Fruit fly (Drosophila melanogaster) whole organism, embryonic: Measurements from ENCODE around the gene ArfGAP1.

Source experiments
- Awh ChIP-seq: fragments of 200-800 bp; sonication (Bioruptor generic); IDR thresholded peaks from 2 replicates; pipeline ENCODE4, ENCODE4 v1.3.6; 2022; ENCODE audit warnings: missing biosample characterization, missing genetic modification characterization
- Blimp-1 ChIP-seq: fragments of 200-800 bp; sonication (Bioruptor generic); optimal IDR thresholded peaks from 3 replicates; lab custom pipeline; 2018; ENCODE audit warnings: missing biosample characterization, missing genetic modification characterization, mild to moderate bottlenecking, moderate library complexity, missing genetic modification reagents
- CG10979 ChIP-seq: fragments of 200-800 bp; sonication (Bioruptor generic); optimal IDR thresholded peaks from 2 replicates; lab custom pipeline; 2018; ENCODE audit warnings: missing biosample characterization, mild to moderate bottlenecking, missing genetic modification characterization, moderate library complexity
- CG11093 ChIP-seq: fragments of 200-800 bp; sonication (Bioruptor generic); IDR thresholded peaks from 3 replicates; pipeline ENCODE4 v1.3.6; 2022; ENCODE audit warnings: missing biosample characterization, missing genetic modification characterization
- CG12155 ChIP-seq: fragments of 200-800 bp; sonication (Bioruptor generic); optimal IDR thresholded peaks from 3 replicates; lab custom pipeline; 2016; ENCODE audit warnings: missing biosample characterization, missing genetic modification characterization
- CG17359 ChIP-seq: fragments of 200-800 bp; sonication (Bioruptor generic); optimal IDR thresholded peaks from 3 replicates; lab custom pipeline; 2018; ENCODE audit warnings: missing biosample characterization, mild to moderate bottlenecking, missing genetic modification characterization, moderate library complexity
- CG18262 ChIP-seq: fragments of 200-800 bp; optimal IDR thresholded peaks from 3 replicates; lab custom pipeline; 2019; ENCODE audit warnings: missing biosample characterization, mild to moderate bottlenecking, missing genetic modification characterization, moderate library complexity
- CG18476 ChIP-seq: fragments of 200-800 bp; sonication (Bioruptor generic); optimal IDR thresholded peaks from 2 replicates; lab custom pipeline; 2016; ENCODE audit warnings: missing biosample characterization, mild to moderate bottlenecking, missing genetic modification characterization
- CG2116 ChIP-seq: fragments of 200-800 bp; sonication (Bioruptor generic); optimal IDR thresholded peaks from 3 replicates; lab custom pipeline; 2018; ENCODE audit warnings: missing biosample characterization, mild to moderate bottlenecking, missing genetic modification characterization
- CG2202 ChIP-seq: fragments of 200-800 bp; sonication (Bioruptor generic); optimal IDR thresholded peaks from 2 replicates; lab custom pipeline; 2018; ENCODE audit warnings: missing biosample characterization, mild to moderate bottlenecking, missing genetic modification characterization
- CG2712 ChIP-seq: fragments of 200-800 bp; optimal IDR thresholded peaks from 3 replicates; lab custom pipeline; 2019; ENCODE audit warnings: missing biosample characterization, mild to moderate bottlenecking, missing genetic modification characterization, moderate library complexity
- CG31388 ChIP-seq: fragments of 200-800 bp; sonication (Bioruptor generic); optimal IDR thresholded peaks from 2 replicates; lab custom pipeline; 2016; ENCODE audit warnings: missing biosample characterization, missing genetic modification characterization
- CG4404 ChIP-seq: fragments of 200-800 bp; sonication (Bioruptor generic); IDR thresholded peaks from 2 replicates; pipeline ENCODE4 v1.3.6; 2022; ENCODE audit warnings: missing biosample characterization, missing genetic modification characterization
- CG4617 ChIP-seq: fragments of 200-800 bp; sonication (Bioruptor generic); optimal IDR thresholded peaks from 3 replicates; lab custom pipeline; 2016; ENCODE audit warnings: missing biosample characterization, missing genetic modification characterization, borderline replicate concordance
- CG7372 ChIP-seq: fragments of 200-800 bp; sonication (Bioruptor generic); IDR thresholded peaks from 2 replicates; pipeline ENCODE4 v1.3.6; 2022; ENCODE audit warnings: missing biosample characterization, missing genetic modification characterization
- CG7987 ChIP-seq: fragments of 200-800 bp; sonication (Bioruptor generic); optimal IDR thresholded peaks from 2 replicates; lab custom pipeline; 2018; ENCODE audit warnings: missing biosample characterization, mild to moderate bottlenecking, missing genetic modification characterization, moderate library complexity
- CG8478 ChIP-seq: fragments of >200 bp; optimal IDR thresholded peaks from 2 replicates; lab custom pipeline; 2018
- CG9817 ChIP-seq: fragments of 200-800 bp; sonication (Bioruptor generic); optimal IDR thresholded peaks from 2 replicates; lab custom pipeline; 2018; ENCODE audit warnings: missing biosample characterization, mild to moderate bottlenecking, missing genetic modification characterization, moderate library complexity
- Camta ChIP-seq: fragments of 200-800 bp; sonication (Bioruptor generic); optimal IDR thresholded peaks from 2 replicates; lab custom pipeline; 2016; ENCODE audit warnings: missing biosample characterization, missing genetic modification characterization
- Dbx ChIP-seq: fragments of 200-800 bp; sonication (Bioruptor generic); IDR thresholded peaks from 3 replicates; pipeline ENCODE4 v1.3.6; 2022; ENCODE audit warnings: missing biosample characterization, missing genetic modification characterization
- Ets65A ChIP-seq: fragments of 200-800 bp; sonication (Bioruptor generic); peaks from one replicate; lab custom pipeline; 2016; ENCODE audit warnings: missing biosample characterization, missing genetic modification characterization
- Hand ChIP-seq: fragments of 200-800 bp; sonication (Bioruptor generic); optimal IDR thresholded peaks from 2 replicates; lab custom pipeline; 2017; ENCODE audit warnings: mild to moderate bottlenecking, missing biosample characterization, missing genetic modification reagents, missing genetic modification characterization
- Med ChIP-seq: fragments of 200-800 bp; sonication (Bioruptor generic); peaks from one replicate; lab custom pipeline; 2016; ENCODE audit warnings: missing biosample characterization, missing genetic modification characterization, mild to moderate bottlenecking, inconsistent platforms, moderate library complexity
- NfI ChIP-seq: fragments of 200-800 bp; sonication (Bioruptor generic); optimal IDR thresholded peaks from 3 replicates; lab custom pipeline; 2018; ENCODE audit warnings: missing biosample characterization, mild to moderate bottlenecking, missing genetic modification characterization, moderate library complexity
- Oaz ChIP-seq: fragments of 200-800 bp; sonication (Bioruptor generic); IDR thresholded peaks from 2 replicates; pipeline ENCODE4 v1.3.6; 2022; ENCODE audit warnings: missing biosample characterization, missing genetic modification characterization
- TFAM ChIP-seq: fragments of 200-800 bp; sonication (Bioruptor generic); optimal IDR thresholded peaks from 2 replicates; lab custom pipeline; 2017; ENCODE audit warnings: missing biosample characterization, missing genetic modification characterization, inconsistent platforms
- YL-1 ChIP-seq: fragments of 200-800 bp; sonication (Bioruptor generic); optimal IDR thresholded peaks from 3 replicates; lab custom pipeline; 2017; ENCODE audit warnings: missing biosample characterization, mild to moderate bottlenecking, missing genetic modification characterization
- abd-A ChIP-seq: fragments of 200-800 bp; sonication (Bioruptor generic); optimal IDR thresholded peaks from 3 replicates; lab custom pipeline; 2019; ENCODE audit warnings: missing biosample characterization, mild to moderate bottlenecking, missing genetic modification characterization, moderate library complexity
- ash1 ChIP-seq: fragments of 200-800 bp; sonication (Bioruptor generic); optimal IDR thresholded peaks from 2 replicates; lab custom pipeline; 2018; ENCODE audit warnings: missing biosample characterization, mild to moderate bottlenecking, missing genetic modification characterization
- ato ChIP-seq: fragments of 200-800 bp; sonication (Bioruptor generic); IDR thresholded peaks from 2 replicates; pipeline ENCODE4 v1.3.6; 2022; ENCODE audit warnings: missing biosample characterization, missing genetic modification characterization; ENCODE audit not compliant: partially characterized antibody
- btn ChIP-seq: fragments of 200-800 bp; sonication (Bioruptor generic); optimal IDR thresholded peaks from 2 replicates; lab custom pipeline; 2016; ENCODE audit warnings: missing biosample characterization, missing genetic modification characterization
- ci ChIP-seq: fragments of 200-800 bp; sonication (Bioruptor generic); IDR thresholded peaks from 3 replicates; pipeline ENCODE4 v1.3.6; 2022; ENCODE audit warnings: missing biosample characterization, missing genetic modification characterization
- dimm ChIP-seq: fragments of 200-800 bp; sonication (Bioruptor generic); IDR thresholded peaks from 2 replicates; pipeline ENCODE4 v1.3.6; 2022; ENCODE audit warnings: missing biosample characterization, missing genetic modification characterization
- ftz-f1 ChIP-seq: fragments of 200-800 bp; sonication (Bioruptor generic); optimal IDR thresholded peaks from 2 replicates; lab custom pipeline; 2016; ENCODE audit warnings: missing biosample characterization, missing genetic modification characterization
- grau ChIP-seq: fragments of 200-800 bp; optimal IDR thresholded peaks from 3 replicates; lab custom pipeline; 2019; ENCODE audit warnings: missing biosample characterization, mild to moderate bottlenecking, missing genetic modification characterization, moderate library complexity
- hbn ChIP-seq: fragments of 200-800 bp; sonication (Bioruptor generic); IDR thresholded peaks from 2 replicates; pipeline ENCODE4 v1.3.6; 2022; ENCODE audit warnings: missing biosample characterization, missing genetic modification characterization; ENCODE audit not compliant: partially characterized antibody
- jigr1 ChIP-seq: fragments of 200-800 bp; sonication (Bioruptor generic); IDR thresholded peaks from 3 replicates; pipeline ENCODE4 v1.3.6; 2022; ENCODE audit warnings: missing biosample characterization, missing genetic modification characterization
- kni ChIP-seq: fragments of 200-800 bp; sonication (Bioruptor generic); optimal IDR thresholded peaks from 3 replicates; lab custom pipeline; 2017; ENCODE audit warnings: mild to moderate bottlenecking, missing biosample characterization, missing genetic modification reagents, missing genetic modification characterization
- oc ChIP-seq: fragments of 200-800 bp; sonication (Bioruptor generic); optimal IDR thresholded peaks from 2 replicates; lab custom pipeline; 2018; ENCODE audit warnings: missing biosample characterization, mild to moderate bottlenecking, missing genetic modification characterization, moderate library complexity
- pfk ChIP-seq: fragments of 200-800 bp; sonication (Bioruptor generic); optimal IDR thresholded peaks from 2 replicates; lab custom pipeline; 2018; ENCODE audit warnings: missing biosample characterization, mild to moderate bottlenecking, missing genetic modification characterization, moderate library complexity
- phol ChIP-seq: fragments of 200-800 bp; sonication (Bioruptor generic); optimal IDR thresholded peaks from 3 replicates; lab custom pipeline; 2018; ENCODE audit warnings: missing biosample characterization, mild to moderate bottlenecking, missing genetic modification characterization, moderate library complexity
- prd ChIP-seq, 3 experiments: fragments of >200 bp in 2 of 3; fragments of 200-800 bp in 1 of 3; sonication (Bioruptor generic) in 1 of 3; optimal IDR thresholded peaks in 2 of 3; IDR thresholded peaks in 1 of 3; 2 replicates in 2 of 3; 3 replicates in 1 of 3; pipeline versions ENCODE4 v1.3.6 to Lab custom; 2017 to 2022; ENCODE audit warnings: missing biosample characterization in 1 of 3, missing genetic modification characterization in 1 of 3
- rib ChIP-seq: fragments of 200-800 bp; sonication (Bioruptor generic); IDR thresholded peaks from 2 replicates; pipeline ENCODE4 v1.3.6; 2022; ENCODE audit warnings: missing biosample characterization, missing genetic modification characterization
- row ChIP-seq: fragments of 200-800 bp; sonication (Bioruptor generic); IDR thresholded peaks from 3 replicates; pipeline ENCODE4 v1.3.6; 2022; ENCODE audit warnings: missing biosample characterization, missing genetic modification characterization
- sd ChIP-seq: fragments of 200-800 bp; sonication (Bioruptor generic); optimal IDR thresholded peaks from 3 replicates; lab custom pipeline; 2018; ENCODE audit warnings: missing biosample characterization, mild to moderate bottlenecking, missing genetic modification characterization, moderate library complexity
- sens ChIP-seq: fragments of 200-800 bp; sonication (Bioruptor generic); peaks from one replicate; lab custom pipeline; 2016; ENCODE audit warnings: missing biosample characterization, missing genetic modification characterization
- sqz ChIP-seq: fragments of 200-800 bp; sonication (Bioruptor generic); optimal IDR thresholded peaks from 3 replicates; lab custom pipeline; 2018; ENCODE audit warnings: missing biosample characterization, mild to moderate bottlenecking, missing genetic modification characterization
- vvl ChIP-seq: fragments of 200-800 bp; sonication (Bioruptor generic); IDR thresholded peaks from 2 replicates; pipeline ENCODE4 v1.3.6; 2022; ENCODE audit warnings: missing biosample characterization, missing genetic modification characterization
- zen ChIP-seq: fragments of 200-800 bp; sonication (Bioruptor generic); optimal IDR thresholded peaks from 3 replicates; lab custom pipeline; 2018; ENCODE audit warnings: missing biosample characterization, mild to moderate bottlenecking, missing genetic modification characterization, moderate library complexity

ArfGAP1 gene

DNA sequence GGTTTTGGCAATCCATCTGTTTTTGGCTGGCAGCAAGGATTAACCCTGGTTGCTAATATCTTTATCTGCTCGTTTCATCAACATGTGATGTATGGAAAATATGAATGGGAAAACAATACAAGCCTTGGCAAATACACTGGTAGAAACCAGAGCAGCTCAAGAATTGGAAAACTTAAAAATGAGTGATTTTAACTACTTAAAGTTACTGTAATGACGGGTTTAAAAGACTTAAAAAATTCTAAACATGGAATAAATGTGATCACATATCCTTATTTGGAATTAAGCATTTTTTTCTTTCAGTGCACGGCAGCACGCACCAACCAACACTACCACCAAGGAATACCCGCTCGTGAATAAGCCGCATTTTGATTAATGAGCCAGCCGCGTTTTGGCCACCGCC, 47.8 kb upstream of the ArfGAP1 start:
- TF ChIP-seq CG2116 (GFP tag; lab: Kevin White, UChicago) (no peak), CG12155 (GFP tag; lab: Kevin White, UChicago) (no peak), ci (GFP tag; lab: Robert Waterston, UW) (no peak), sens (peak; percentile 77), dimm (GFP tag; lab: Robert Waterston, UW) (no peak), CG10979 (tag; lab: Kevin White, UChicago) (peak; percentile 26), CG2712 (tag; lab: Kevin White, UChicago) (peak; percentile 5), TFAM (GFP tag; lab: Kevin White, UChicago) (no peak), CG9817 (tag; lab: Kevin White, UChicago) (no peak), prd (optimal IDR thresholded peaks at IDR 0.05; lab: Kevin White, UChicago) (no peak), prd (GFP tag; IDR thresholded peaks at IDR 0.05; lab: Robert Waterston, UW) (peak; percentile 69; the same call in 2 of the 3 replicates), YL-1 (GFP tag; lab: Kevin White, UChicago) (no peak), zen (tag; lab: Kevin White, UChicago) (peak; percentile 70), jigr1 (GFP tag; lab: Robert Waterston, UW) (no peak), CG7987 (no peak), NfI (GFP tag; lab: Kevin White, UChicago) (no peak), CG18262 (peak; percentile 10), ftz-f1 (GFP tag; lab: Kevin White, UChicago) (no peak), ash1 (GFP tag; lab: Kevin White, UChicago) (no peak), CG18476 (GFP tag; lab: Kevin White, UChicago) (no peak), phol (tag; lab: Kevin White, UChicago) (peak; percentile 7), CG7372 (no peak), CG4404 (GFP tag; lab: Robert Waterston, UW) (peak; percentile 14; the same call in 1 of the 2 replicates)
- TF ChIP-seq, all 482 proteins: peak for 8

DNA sequence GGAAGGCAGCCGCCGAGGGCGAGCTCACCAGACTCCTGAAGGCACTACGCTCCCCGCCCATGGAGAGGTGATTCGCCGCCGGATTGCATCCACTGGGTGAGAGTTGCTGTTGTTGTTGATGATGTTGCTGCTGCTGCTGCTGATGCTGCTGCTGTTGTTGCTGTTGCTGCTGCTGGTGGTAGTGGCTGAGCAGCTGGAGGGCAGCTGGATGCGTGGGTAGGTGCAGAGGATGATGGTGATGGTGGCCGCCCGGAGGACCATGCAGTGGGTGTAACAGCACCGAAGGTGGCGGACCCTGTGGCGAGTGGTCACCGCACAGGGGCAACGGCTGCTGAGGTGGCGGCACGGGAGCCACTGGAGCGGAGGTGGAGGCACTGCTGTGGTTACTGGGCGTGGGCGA, 46.2 kb upstream of the ArfGAP1 start:
- TF ChIP-seq CG8478 (lab: Kevin White, UChicago), result peak; percentile 71
- TF ChIP-seq Dbx, result 0 out of 3 replicates have a peak, but pooled peaks have one; percentile 21
- TF ChIP-seq Ets65A, result peak; percentile 81
- no peak for TF ChIP-seq ato (GFP tag; lab: Robert Waterston, UW)
- TF ChIP-seq btn, result no peak
- 0 out of 3 replicates have a peak, but pooled peaks have one; percentile 13 for TF ChIP-seq CG11093 (GFP tag; lab: Robert Waterston, UW)
- TF ChIP-seq Med, result peak; percentile 23

DNA sequence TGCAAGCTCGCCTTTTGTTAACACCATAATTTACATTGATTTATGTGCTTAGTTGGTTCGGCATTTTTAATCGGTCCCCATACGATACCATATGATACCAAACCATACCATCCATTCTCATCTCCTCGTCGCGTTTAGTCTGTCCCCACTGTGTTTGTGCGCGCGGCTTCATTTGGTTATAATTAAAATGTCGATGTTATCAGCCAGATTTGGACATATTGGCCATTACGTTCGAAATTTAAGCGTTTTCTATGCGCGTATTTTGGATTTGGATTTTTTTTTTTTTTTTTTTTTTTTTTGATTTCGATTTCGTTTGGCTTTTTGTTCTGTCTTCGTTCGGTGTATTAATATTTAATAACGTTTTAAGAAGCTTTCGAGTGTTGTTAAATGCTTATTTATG, 44.6 kb upstream of the ArfGAP1 start:
- TF ChIP-seq Oaz (GFP tag; lab: Robert Waterston, UW), result no peak
- no peak for TF ChIP-seq Hand (GFP tag; lab: Kevin White, UChicago)
- TF ChIP-seq rib (GFP tag; lab: Robert Waterston, UW), result no peak
- 0 out of 2 replicates have a peak, but pooled peaks have one; percentile 27 for TF ChIP-seq vvl (GFP tag; lab: Robert Waterston, UW)
- peak; percentile 61 for TF ChIP-seq sqz
- peak; percentile 87 for TF ChIP-seq Awh (GFP tag; lab: Robert Waterston, UW)
- TF ChIP-seq oc (tag; lab: Kevin White, UChicago), result peak; percentile 76
- peak; percentile 16 for TF ChIP-seq sd
- no peak for TF ChIP-seq hbn (GFP tag; lab: Robert Waterston, UW)
- TF ChIP-seq CG4404 (GFP tag; lab: Robert Waterston, UW), result no peak
- no peak for TF ChIP-seq CG4617 (GFP tag; lab: Kevin White, UChicago)
- no peak for TF ChIP-seq Camta
- peak; percentile 97 for TF ChIP-seq abd-A
- TF ChIP-seq CG17359, result no peak
- TF ChIP-seq grau (tag; lab: Kevin White, UChicago), result peak; percentile 80
- TF ChIP-seq kni, result peak; percentile 10
- no peak for TF ChIP-seq CG2202 (tag; lab: Kevin White, UChicago)
- TF ChIP-seq Blimp-1, result peak; percentile 77
- TF ChIP-seq row (GFP tag; lab: Robert Waterston, UW), result 0 out of 3 replicates have a peak, but pooled peaks have one; percentile 23
- no peak for TF ChIP-seq CG31388
- no peak for TF ChIP-seq pfk (GFP tag; lab: Kevin White, UChicago)
